Fruit fly (Drosophila melanogaster): ENCODE data around the gene Kdsr.

Gene Kdsr

dm6 chr3R:25235362-25235761, 26.9 kb downstream of the Kdsr start, which contains the start of gene Sil1:
Gene Sil1, minus strand, starts transcription at chr3R:25235529.
- no peak for TF ChIP-seq CG11902 (GFP tag; optimal IDR thresholded peaks at IDR 0.05)
- TF ChIP-seq acj6 (GFP tag; optimal IDR thresholded peaks at IDR 0.05) = no peak
- TF ChIP-seq CG1621 (tag; optimal IDR thresholded peaks at IDR 0.05) = peak; percentile 45

dm6 chr3R:25232271-25232989, 29.9 kb downstream of the Kdsr start, which contains the start of gene Cad96Cb:
Gene Cad96Cb, minus strand, starts transcription at chr3R:25232321.
- peak; percentile 94 for TF ChIP-seq net (GFP tag; optimal IDR thresholded peaks at IDR 0.05)
- peak; percentile 91 for TF ChIP-seq dac (GFP tag; optimal IDR thresholded peaks at IDR 0.05)
- TF ChIP-seq CG4318 (GFP tag; optimal IDR thresholded peaks at IDR 0.05) = peak; percentile 95
- TF ChIP-seq Eip75B (GFP tag; optimal IDR thresholded peaks at IDR 0.05) = peak; percentile 91
- TF ChIP-seq vri (GFP tag; optimal IDR thresholded peaks at IDR 0.05) = peak; percentile 79
- peak; percentile 76 for TF ChIP-seq Blimp-1 (GFP tag; optimal IDR thresholded peaks at IDR 0.05)
- TF ChIP-seq CG31627 (GFP tag; optimal IDR thresholded peaks at IDR 0.05) = peak; percentile 92
- peak; percentile 99 for TF ChIP-seq Eip78C (GFP tag)
- TF ChIP-seq svp (GFP tag) = peak; percentile 98
- TF ChIP-seq Hr38 (GFP tag; optimal IDR thresholded peaks at IDR 0.05) = peak; percentile 12
- TF ChIP-seq Smox (GFP tag; optimal IDR thresholded peaks at IDR 0.05) = peak; percentile 91
- peak; percentile 90 for TF ChIP-seq CG6792 (GFP tag; optimal IDR thresholded peaks at IDR 0.05)
- TF ChIP-seq Sox15 (GFP tag; optimal IDR thresholded peaks at IDR 0.05) = peak; percentile 84
- TF ChIP-seq CG15336 (GFP tag; IDR thresholded peaks at IDR 0.05) = peak; percentile 90
- peak; percentile 95 for TF ChIP-seq Met (GFP tag; optimal IDR thresholded peaks at IDR 0.05)
- TF ChIP-seq Sox102F (GFP tag; optimal IDR thresholded peaks at IDR 0.05) = peak; percentile 92
- peak; percentile 95 for TF ChIP-seq topi (GFP tag; optimal IDR thresholded peaks at IDR 0.05)
- peak; percentile 92 for TF ChIP-seq ss (GFP tag; optimal IDR thresholded peaks at IDR 0.05)
- peak; percentile 93 for TF ChIP-seq cyc (GFP tag; optimal IDR thresholded peaks at IDR 0.05)
- peak; percentile 89 for TF ChIP-seq CG8319 (GFP tag; optimal IDR thresholded peaks at IDR 0.05)
- TF ChIP-seq CG11294 (GFP tag; IDR thresholded peaks at IDR 0.05) = peak; percentile 61
- TF ChIP-seq Hr4 (GFP tag; optimal IDR thresholded peaks at IDR 0.05) = peak; percentile 96
- TF ChIP-seq CG8632 (GFP tag; optimal IDR thresholded peaks at IDR 0.05) = peak; percentile 89
- TF ChIP-seq CG34406 (GFP tag; optimal IDR thresholded peaks at IDR 0.05) = peak; percentile 89
- TF ChIP-seq CG10631 (GFP tag; optimal IDR thresholded peaks at IDR 0.05) = peak; percentile 88
- peak; percentile 93 for TF ChIP-seq achi (GFP tag; optimal IDR thresholded peaks at IDR 0.05)
- TF ChIP-seq Hr39 (GFP tag; optimal IDR thresholded peaks at IDR 0.05) = peak; percentile 92
- TF ChIP-seq OdsH (GFP tag; optimal IDR thresholded peaks at IDR 0.05) = peak; percentile 93
- TF ChIP-seq salr (GFP tag; optimal IDR thresholded peaks at IDR 0.05) = peak; percentile 57 to 98
- TF ChIP-seq fkh (GFP tag; optimal IDR thresholded peaks at IDR 0.05) = no peak
- TF ChIP-seq Ets21C (GFP tag; optimal IDR thresholded peaks at IDR 0.05) = peak; percentile 86
- peak; percentile 57 for TF ChIP-seq fd85E (GFP tag; optimal IDR thresholded peaks at IDR 0.05)
- peak; percentile 81 for TF ChIP-seq CG6163 (GFP tag; IDR thresholded peaks at IDR 0.05)
- peak; percentile 92 for TF ChIP-seq CG16779 (tag; optimal IDR thresholded peaks at IDR 0.05)
- peak; percentile 80 for TF ChIP-seq dsx (GFP tag; optimal IDR thresholded peaks at IDR 0.05; ENCODE audit: poor library complexity, severe bottlenecking)
- peak; percentile 94 for TF ChIP-seq CG8119 (GFP tag; IDR thresholded peaks at IDR 0.05)
- peak; percentile 93 for TF ChIP-seq CG6808 (GFP tag; optimal IDR thresholded peaks at IDR 0.05)
- peak; percentile 71 for TF ChIP-seq CG1621 (tag; optimal IDR thresholded peaks at IDR 0.05)
- peak; percentile 79 for TF ChIP-seq Gug (GFP tag; IDR thresholded peaks at IDR 0.05)
- peak; percentile 89 for TF ChIP-seq fd59A (GFP tag; optimal IDR thresholded peaks at IDR 0.05)
- peak; percentile 50 for TF ChIP-seq Eip93F (GFP tag; optimal IDR thresholded peaks at IDR 0.05)
- peak; percentile 85 for TF ChIP-seq CG11902 (GFP tag; optimal IDR thresholded peaks at IDR 0.05)
- peak; percentile 92 for TF ChIP-seq Lpt (GFP tag; optimal IDR thresholded peaks at IDR 0.05)
- peak; percentile 79 for TF ChIP-seq CG9139 (GFP tag; optimal IDR thresholded peaks at IDR 0.05)
- TF ChIP-seq CG7368 (GFP tag; optimal IDR thresholded peaks at IDR 0.05) = peak; percentile 80
- peak; percentile 94 for TF ChIP-seq Sox14 (GFP tag; optimal IDR thresholded peaks at IDR 0.05)
- peak; percentile 93 for TF ChIP-seq spab (GFP tag; optimal IDR thresholded peaks at IDR 0.05)

All from whole organism, prepupa.